Fruit fly (Drosophila melanogaster): Measurements from ENCODE around the gene g.

DNA sequence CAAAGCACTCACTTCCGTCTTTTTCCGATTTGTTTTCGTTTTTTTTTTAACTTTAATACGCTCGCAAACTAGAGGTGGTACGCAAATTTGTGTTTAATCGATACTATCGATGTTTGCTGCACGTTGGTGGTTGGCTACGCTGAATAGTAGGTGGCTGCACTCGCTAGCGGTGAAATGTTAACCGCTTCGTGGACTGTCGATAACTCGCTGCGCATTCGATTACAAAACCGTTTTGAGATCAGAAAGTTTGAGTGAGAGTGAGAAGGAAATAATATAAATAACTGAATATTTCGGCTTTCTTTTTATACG, at the start of gene g:
- no peak for TF ChIP-seq woc (GFP tag; optimal IDR thresholded peaks at IDR 0.05)
- no peak for TF ChIP-seq N (GFP tag; optimal IDR thresholded peaks at IDR 0.05)
- no peak for TF ChIP-seq brk (GFP tag; optimal IDR thresholded peaks at IDR 0.05)
- TF ChIP-seq psq (GFP tag; optimal IDR thresholded peaks at IDR 0.05): no peak
- no peak for TF ChIP-seq Hr83 (GFP tag; optimal IDR thresholded peaks at IDR 0.05; ENCODE audit: poor library complexity, severe bottlenecking)
- TF ChIP-seq CG32264 (GFP tag; optimal IDR thresholded peaks at IDR 0.05): no peak
- TF ChIP-seq Mio (GFP tag; optimal IDR thresholded peaks at IDR 0.05): no peak

All from whole organism, wandering third instar larva.